Worm (Caenorhabditis elegans): ENCODE measurements around the gene C05D2.8.

ce11 chrIII:5564325-5564724 lies 45.8 kb downstream of the C05D2.8 start:
- TF ChIP-seq W03F9.2 (tag; optimal IDR thresholded peaks at IDR 0.05) (no peak), dao-5 (tag; optimal IDR thresholded peaks at IDR 0.05) (no peak), him-1 (tag; optimal IDR thresholded peaks at IDR 0.05) (no peak)

Data from whole organism, L4/young adult.